Worm (Caenorhabditis elegans) whole organism, mixed stage, embryonic: ENCODE measurements around the gene acs-7.

Experiments used
- flh-1 ChIP-seq: fragments of 200-800 bp; sonication (Bioruptor generic); optimal IDR thresholded peaks from 2 replicates; lab custom pipeline; 2018; ENCODE audit warnings: mild to moderate bottlenecking, missing genetic modification characterization, moderate library complexity, missing compliant biosample characterization
- ham-2 ChIP-seq: fragments of 200-800 bp; sonication (Bioruptor generic); optimal IDR thresholded peaks from 2 replicates; lab custom pipeline; 2018; ENCODE audit warnings: mild to moderate bottlenecking, missing genetic modification characterization, missing compliant biosample characterization
- mab-5 ChIP-seq: fragments of 150-350 bp; optimal IDR thresholded peaks from 2 replicates; lab custom pipeline; 2014; ENCODE audit warnings: missing biosample characterization, missing genetic modification characterization
- nhr-237 ChIP-seq: fragments of 150-350 bp; optimal IDR thresholded peaks from 2 replicates; lab custom pipeline; 2014; ENCODE audit warnings: missing biosample characterization, missing genetic modification characterization
- nhr-28 ChIP-seq: fragments of 150-350 bp; optimal IDR thresholded peaks from 2 replicates; lab custom pipeline; 2014; ENCODE audit warnings: missing biosample characterization, missing genetic modification characterization
- snpc-4 ChIP-seq: fragments of 150-350 bp; optimal IDR thresholded peaks from 2 replicates; lab custom pipeline; 2014; ENCODE audit warnings: missing biosample characterization, missing genetic modification characterization
- sptf-1 ChIP-seq: sonication (generic microtip); optimal IDR thresholded peaks from 2 replicates; lab custom pipeline; 2017; ENCODE audit warnings: mild to moderate bottlenecking, missing genetic modification characterization, moderate library complexity, missing compliant biosample characterization
- unc-62 ChIP-seq: fragments of 150-350 bp; optimal IDR thresholded peaks from 2 replicates; lab custom pipeline; 2014; ENCODE audit warnings: missing biosample characterization, missing genetic modification reagents, missing genetic modification characterization

DNA sequence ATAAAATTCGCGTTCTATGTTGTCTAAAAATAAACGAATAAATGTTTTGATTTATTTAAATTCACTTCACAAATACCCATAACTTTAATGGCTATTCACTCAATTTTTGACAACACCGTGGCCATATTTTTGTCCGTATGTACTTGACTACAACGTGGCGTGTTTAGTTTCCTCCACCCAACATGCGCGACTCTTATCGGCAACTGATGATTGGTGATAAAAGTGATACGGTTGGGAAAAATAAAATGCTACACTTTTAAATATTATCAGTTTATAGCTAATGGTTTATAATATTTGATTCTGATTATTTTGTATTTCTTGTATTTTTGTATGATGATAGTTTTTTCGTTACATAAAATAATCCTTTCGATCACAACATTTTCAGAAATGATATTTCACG, at the start of gene acs-7:
- TF ChIP-seq nhr-237 (no peak), sptf-1 (tag; lab: Kevin White, UChicago) (no peak), snpc-4 (tag; lab: Kevin White, UChicago) (no peak), mab-5 (tag; lab: Kevin White, UChicago) (no peak), nhr-28 (no peak), flh-1 (no peak), unc-62 (GFP tag; lab: Kevin White, UChicago) (no peak), ham-2 (GFP tag; lab: Kevin White, UChicago) (no peak)
